Fruit fly (Drosophila melanogaster): ENCODE data around the gene Lim1.

The Lim1 gene

dm6 chrX:8725238-8725637, 80.4 kb downstream of the Lim1 start:
- no peak for TF ChIP-seq CG11294 (GFP tag; IDR thresholded peaks at IDR 0.05)
- TF ChIP-seq vri (GFP tag; optimal IDR thresholded peaks at IDR 0.05), result no peak
- TF ChIP-seq acj6 (GFP tag; optimal IDR thresholded peaks at IDR 0.05), result no peak
- no peak for TF ChIP-seq CG11762 (GFP tag; optimal IDR thresholded peaks at IDR 0.05; ENCODE audit: insufficient read depth)
- TF ChIP-seq CG8632 (GFP tag; optimal IDR thresholded peaks at IDR 0.05), result no peak
- no peak for TF ChIP-seq Met (GFP tag; optimal IDR thresholded peaks at IDR 0.05)
- no peak for TF ChIP-seq Eip75B (GFP tag; optimal IDR thresholded peaks at IDR 0.05)
- TF ChIP-seq esn (GFP tag; optimal IDR thresholded peaks at IDR 0.05), result no peak
- no peak for TF ChIP-seq CG15336 (GFP tag; IDR thresholded peaks at IDR 0.05)
- TF ChIP-seq Eip93F (GFP tag; optimal IDR thresholded peaks at IDR 0.05), result no peak
- no peak for TF ChIP-seq fkh (GFP tag; optimal IDR thresholded peaks at IDR 0.05)

- no peak for TF ChIP-seq CG34406 (GFP tag; optimal IDR thresholded peaks at IDR 0.05)
- TF ChIP-seq Sox15 (GFP tag; optimal IDR thresholded peaks at IDR 0.05), result no peak
- no peak for TF ChIP-seq CG8632 (GFP tag; optimal IDR thresholded peaks at IDR 0.05)
- no peak for TF ChIP-seq eg (GFP tag; IDR thresholded peaks at IDR 0.05)
- TF ChIP-seq OdsH (GFP tag; optimal IDR thresholded peaks at IDR 0.05), result no peak
- no peak for TF ChIP-seq Blimp-1 (GFP tag; optimal IDR thresholded peaks at IDR 0.05)
- TF ChIP-seq CG31627 (GFP tag; optimal IDR thresholded peaks at IDR 0.05), result no peak
- no peak for TF ChIP-seq fd85E (GFP tag; optimal IDR thresholded peaks at IDR 0.05)
- TF ChIP-seq ss (GFP tag; optimal IDR thresholded peaks at IDR 0.05), result no peak
- TF ChIP-seq CG9139 (GFP tag; optimal IDR thresholded peaks at IDR 0.05), result no peak
- TF ChIP-seq salr (GFP tag; optimal IDR thresholded peaks at IDR 0.05), result no peak
- no peak for TF ChIP-seq lz (GFP tag; optimal IDR thresholded peaks at IDR 0.05)
- no peak for TF ChIP-seq topi (GFP tag; optimal IDR thresholded peaks at IDR 0.05)
- no peak for TF ChIP-seq CG6792 (GFP tag; optimal IDR thresholded peaks at IDR 0.05)
- TF ChIP-seq Ets96B (tag; optimal IDR thresholded peaks at IDR 0.05), result no peak
- no peak for TF ChIP-seq CG32006 (GFP tag; optimal IDR thresholded peaks at IDR 0.05)
- no peak for TF ChIP-seq Ets21C (GFP tag; optimal IDR thresholded peaks at IDR 0.05)
These were observed 80.8 kb downstream of the Lim1 start for dm6 chrX:8724815-8725214.

- TF ChIP-seq esn (GFP tag; optimal IDR thresholded peaks at IDR 0.05) (no peak), CG7368 (GFP tag; optimal IDR thresholded peaks at IDR 0.05) (no peak), acj6 (GFP tag; optimal IDR thresholded peaks at IDR 0.05) (no peak), CG6792 (GFP tag; optimal IDR thresholded peaks at IDR 0.05) (no peak), fd85E (GFP tag; optimal IDR thresholded peaks at IDR 0.05) (no peak), CG6808 (GFP tag; optimal IDR thresholded peaks at IDR 0.05) (no peak), Lpt (GFP tag; optimal IDR thresholded peaks at IDR 0.05) (no peak), spab (GFP tag; optimal IDR thresholded peaks at IDR 0.05) (no peak), lz (GFP tag; optimal IDR thresholded peaks at IDR 0.05) (no peak), cyc (GFP tag; optimal IDR thresholded peaks at IDR 0.05) (no peak), CG10669 (GFP tag; optimal IDR thresholded peaks at IDR 0.05) (no peak), CG6276 (GFP tag; optimal IDR thresholded peaks at IDR 0.05) (no peak), Gug (GFP tag; IDR thresholded peaks at IDR 0.05) (no peak), Ets21C (GFP tag; optimal IDR thresholded peaks at IDR 0.05) (no peak), Hr39 (GFP tag; optimal IDR thresholded peaks at IDR 0.05) (no peak)
These were observed 82.1 kb downstream of the Lim1 start for dm6 chrX:8723393-8723987.

dm6 chrX:8721501-8721900, 84.1 kb downstream of the Lim1 start:
- TF ChIP-seq CG3032 (tag; optimal IDR thresholded peaks at IDR 0.05), result no peak
- no peak for TF ChIP-seq achi (GFP tag; optimal IDR thresholded peaks at IDR 0.05)
- TF ChIP-seq CG8119 (GFP tag; IDR thresholded peaks at IDR 0.05), result no peak
- no peak for TF ChIP-seq CG6854 (GFP tag; optimal IDR thresholded peaks at IDR 0.05)
- no peak for TF ChIP-seq CG16779 (tag; optimal IDR thresholded peaks at IDR 0.05)
- no peak for TF ChIP-seq dac (GFP tag; optimal IDR thresholded peaks at IDR 0.05)
- TF ChIP-seq Hr38 (GFP tag; optimal IDR thresholded peaks at IDR 0.05), result no peak
- no peak for TF ChIP-seq CG10669 (GFP tag; optimal IDR thresholded peaks at IDR 0.05)
- TF ChIP-seq Eip75B (GFP tag; optimal IDR thresholded peaks at IDR 0.05), result no peak
- TF ChIP-seq Eip93F (GFP tag; optimal IDR thresholded peaks at IDR 0.05), result no peak
- TF ChIP-seq CG11294 (GFP tag; IDR thresholded peaks at IDR 0.05), result no peak
- TF ChIP-seq fd59A (GFP tag; optimal IDR thresholded peaks at IDR 0.05), result no peak
- no peak for TF ChIP-seq lz (GFP tag; optimal IDR thresholded peaks at IDR 0.05)
- no peak for TF ChIP-seq OdsH (GFP tag; optimal IDR thresholded peaks at IDR 0.05)
- no peak for TF ChIP-seq CG7368 (GFP tag; optimal IDR thresholded peaks at IDR 0.05)
- no peak for TF ChIP-seq CG9139 (GFP tag; optimal IDR thresholded peaks at IDR 0.05)
